Fruit fly (Drosophila melanogaster) whole organism, embryonic: ENCODE results near the gene CG32720.

ENCODE experiments used
- Awh ChIP-seq: fragments of 200-800 bp; sonication (Bioruptor generic); IDR thresholded peaks from 2 replicates; pipeline ENCODE4, ENCODE4 v1.3.6; 2022; ENCODE audit warnings: missing biosample characterization, missing genetic modification characterization
- CG10462 ChIP-seq: fragments of 200-800 bp; sonication (Bioruptor generic); optimal IDR thresholded peaks from 2 replicates; lab custom pipeline; 2016; ENCODE audit warnings: missing biosample characterization, missing genetic modification characterization
- CG11085 ChIP-seq: fragments of 200-800 bp; sonication (Bioruptor generic); IDR thresholded peaks from 2 replicates; pipeline ENCODE4 v1.3.6; 2022; ENCODE audit warnings: missing biosample characterization, missing genetic modification characterization
- CG11093 ChIP-seq: fragments of 200-800 bp; sonication (Bioruptor generic); IDR thresholded peaks from 3 replicates; pipeline ENCODE4 v1.3.6; 2022; ENCODE audit warnings: missing biosample characterization, missing genetic modification characterization
- CG11696 ChIP-seq: fragments of 200-800 bp; sonication (Bioruptor generic); IDR thresholded peaks from 2 replicates; pipeline ENCODE4 v1.3.6; 2022; ENCODE audit warnings: missing biosample characterization, missing genetic modification characterization
- CG14860 ChIP-seq: fragments of 200-800 bp; sonication (Bioruptor generic); IDR thresholded peaks from 3 replicates; pipeline ENCODE4 v1.3.6; 2022; ENCODE audit warnings: missing biosample characterization, missing genetic modification characterization; ENCODE audit not compliant: partially characterized antibody
- CG1647 ChIP-seq: fragments of 200-800 bp; sonication (Bioruptor generic); optimal IDR thresholded peaks from 3 replicates; lab custom pipeline; 2016; ENCODE audit warnings: missing biosample characterization, missing genetic modification characterization
- CG17385 ChIP-seq: fragments of 200-800 bp; sonication (Bioruptor generic); optimal IDR thresholded peaks from 3 replicates; lab custom pipeline; 2018; ENCODE audit warnings: missing biosample characterization, mild to moderate bottlenecking, missing genetic modification characterization
- CG17568 ChIP-seq: fragments of 200-800 bp; sonication (Bioruptor generic); optimal IDR thresholded peaks from 2 replicates; lab custom pipeline; 2018; ENCODE audit warnings: missing biosample characterization, mild to moderate bottlenecking, missing genetic modification characterization, moderate library complexity
- CG18262 ChIP-seq: fragments of 200-800 bp; optimal IDR thresholded peaks from 3 replicates; lab custom pipeline; 2019; ENCODE audit warnings: missing biosample characterization, mild to moderate bottlenecking, missing genetic modification characterization, moderate library complexity
- CG18764 ChIP-seq: fragments of 200-800 bp; sonication (Bioruptor generic); optimal IDR thresholded peaks from 3 replicates; lab custom pipeline; 2016; ENCODE audit warnings: missing biosample characterization, missing genetic modification characterization
- CG2116 ChIP-seq: fragments of 200-800 bp; sonication (Bioruptor generic); optimal IDR thresholded peaks from 3 replicates; lab custom pipeline; 2018; ENCODE audit warnings: missing biosample characterization, mild to moderate bottlenecking, missing genetic modification characterization
- CG2202 ChIP-seq: fragments of 200-800 bp; sonication (Bioruptor generic); optimal IDR thresholded peaks from 2 replicates; lab custom pipeline; 2018; ENCODE audit warnings: missing biosample characterization, mild to moderate bottlenecking, missing genetic modification characterization
- CG2875 ChIP-seq: fragments of 200-800 bp; sonication (Bioruptor generic); optimal IDR thresholded peaks from 2 replicates; lab custom pipeline; 2017; ENCODE audit warnings: missing biosample characterization, mild to moderate bottlenecking, missing genetic modification characterization, missing genetic modification reagents
- CG30403 ChIP-seq: fragments of 200-800 bp; sonication (Bioruptor generic); optimal IDR thresholded peaks from 3 replicates; lab custom pipeline; 2016; ENCODE audit warnings: missing biosample characterization, missing genetic modification characterization
- CG3407 ChIP-seq: fragments of 200-800 bp; sonication (Bioruptor generic); optimal IDR thresholded peaks from 2 replicates; lab custom pipeline; 2018; ENCODE audit warnings: missing biosample characterization, mild to moderate bottlenecking, missing genetic modification characterization
- CG43689 ChIP-seq: fragments of 200-800 bp; sonication (Bioruptor generic); IDR thresholded peaks from 2 replicates; pipeline ENCODE4 v1.3.6; 2022; ENCODE audit warnings: missing biosample characterization, missing genetic modification characterization
- CG4424 ChIP-seq: fragments of 200-800 bp; sonication (Bioruptor generic); optimal IDR thresholded peaks from 3 replicates; lab custom pipeline; 2016; ENCODE audit warnings: missing biosample characterization, missing genetic modification characterization
- CG4820 ChIP-seq: fragments of 200-800 bp; sonication (Bioruptor generic); optimal IDR thresholded peaks from 3 replicates; lab custom pipeline; 2016; ENCODE audit warnings: missing biosample characterization, missing genetic modification characterization
- CG5180 ChIP-seq: fragments of 200-800 bp; sonication (Bioruptor generic); optimal IDR thresholded peaks from 3 replicates; lab custom pipeline; 2017; ENCODE audit warnings: missing biosample characterization, missing genetic modification characterization, mild to moderate bottlenecking, moderate library complexity, missing genetic modification reagents
- CG6689 ChIP-seq: fragments of 200-800 bp; sonication (Bioruptor generic); IDR thresholded peaks from 2 replicates; pipeline ENCODE4 v1.3.6; 2022; ENCODE audit warnings: missing biosample characterization, missing genetic modification characterization
- CG6813 ChIP-seq: fragments of 200-800 bp; sonication (Bioruptor generic); optimal IDR thresholded peaks from 2 replicates; lab custom pipeline; 2017; ENCODE audit warnings: missing biosample characterization, missing genetic modification characterization, mild to moderate bottlenecking, moderate library complexity, missing genetic modification reagents
- CG8281 ChIP-seq: fragments of 200-800 bp; sonication (Bioruptor generic); optimal IDR thresholded peaks from 2 replicates; lab custom pipeline; 2018; ENCODE audit warnings: missing biosample characterization, mild to moderate bottlenecking, missing genetic modification characterization, moderate library complexity
- CG8290 ChIP-seq, 3 experiments: fragments of 200-800 bp; sonication (Bioruptor generic); optimal IDR thresholded peaks; 2 replicates each; lab custom pipeline; 2016 to 2019; ENCODE audit warnings: missing biosample characterization in 3 of 3, missing genetic modification characterization in 3 of 3, mild to moderate bottlenecking in 2 of 3, moderate library complexity in 1 of 3
- CG9727 ChIP-seq: fragments of 200-800 bp; sonication (Bioruptor generic); optimal IDR thresholded peaks from 3 replicates; lab custom pipeline; 2017; ENCODE audit warnings: missing biosample characterization, mild to moderate bottlenecking, missing genetic modification characterization
- CrebB ChIP-seq: fragments of 200-800 bp; sonication (Bioruptor generic); optimal IDR thresholded peaks from 3 replicates; lab custom pipeline; 2018; ENCODE audit warnings: missing biosample characterization, mild to moderate bottlenecking, missing genetic modification characterization
- Dbx ChIP-seq: fragments of 200-800 bp; sonication (Bioruptor generic); IDR thresholded peaks from 3 replicates; pipeline ENCODE4 v1.3.6; 2022; ENCODE audit warnings: missing biosample characterization, missing genetic modification characterization
- Dip2 ChIP-seq: fragments of 200-800 bp; sonication (Bioruptor generic); IDR thresholded peaks from 2 replicates; pipeline ENCODE4 v1.3.6; 2022; ENCODE audit warnings: missing biosample characterization, missing genetic modification characterization
- E2f2 ChIP-seq: fragments of 200-800 bp; sonication (Bioruptor generic); IDR thresholded peaks from 2 replicates; pipeline ENCODE4 v1.3.6; 2022; ENCODE audit warnings: missing biosample characterization, missing genetic modification characterization
- Med ChIP-seq: fragments of 200-800 bp; sonication (Bioruptor generic); peaks from one replicate; lab custom pipeline; 2016; ENCODE audit warnings: missing biosample characterization, missing genetic modification characterization, mild to moderate bottlenecking, inconsistent platforms, moderate library complexity
- Nf-YC ChIP-seq: fragments of 200-800 bp; optimal IDR thresholded peaks from 3 replicates; lab custom pipeline; 2019; ENCODE audit warnings: missing biosample characterization, mild to moderate bottlenecking, missing genetic modification characterization, moderate library complexity
- Side ChIP-seq: fragments of 200-800 bp; sonication (Bioruptor generic); optimal IDR thresholded peaks from 2 replicates; lab custom pipeline; 2016; ENCODE audit warnings: missing biosample characterization, missing genetic modification characterization
- Sry-β ChIP-seq: fragments of 200-800 bp; sonication (Bioruptor generic); optimal IDR thresholded peaks from 2 replicates; lab custom pipeline; 2018; ENCODE audit warnings: missing biosample characterization, mild to moderate bottlenecking, missing genetic modification characterization, moderate library complexity
- ara ChIP-seq: fragments of 200-800 bp; sonication (Bioruptor generic); IDR thresholded peaks from 2 replicates; pipeline ENCODE4 v1.3.6; 2022; ENCODE audit warnings: missing biosample characterization, missing genetic modification characterization
- bigmax ChIP-seq: fragments of 200-800 bp; sonication (Bioruptor generic); optimal IDR thresholded peaks from 2 replicates; lab custom pipeline; 2018; ENCODE audit warnings: missing biosample characterization, mild to moderate bottlenecking, missing genetic modification characterization
- cato ChIP-seq: fragments of 200-800 bp; sonication (Bioruptor generic); optimal IDR thresholded peaks from 2 replicates; lab custom pipeline; 2016; ENCODE audit warnings: missing biosample characterization, missing genetic modification characterization, borderline replicate concordance
- ci ChIP-seq: fragments of 200-800 bp; sonication (Bioruptor generic); IDR thresholded peaks from 3 replicates; pipeline ENCODE4 v1.3.6; 2022; ENCODE audit warnings: missing biosample characterization, missing genetic modification characterization
- corto ChIP-seq: fragments of 200-800 bp; sonication (Bioruptor generic); optimal IDR thresholded peaks from 2 replicates; lab custom pipeline; 2016; ENCODE audit warnings: missing biosample characterization, mild to moderate bottlenecking, missing genetic modification characterization, moderate library complexity
- dm ChIP-seq: fragments of 200-800 bp; sonication (Bioruptor generic); optimal IDR thresholded peaks from 3 replicates; lab custom pipeline; 2016; ENCODE audit warnings: missing biosample characterization, missing genetic modification characterization
- gem ChIP-seq: fragments of 200-800 bp; sonication (Bioruptor generic); optimal IDR thresholded peaks from 2 replicates; lab custom pipeline; 2019; ENCODE audit warnings: missing biosample characterization, mild to moderate bottlenecking, missing genetic modification characterization, moderate library complexity
- gt ChIP-seq: fragments of 200-800 bp; sonication (Bioruptor generic); IDR thresholded peaks from 2 replicates; pipeline ENCODE4 v1.3.6; 2022; ENCODE audit warnings: missing biosample characterization, missing genetic modification characterization
- h ChIP-seq: fragments of >200 bp; optimal IDR thresholded peaks from 2 replicates; lab custom pipeline; 2017
- oc ChIP-seq: fragments of 200-800 bp; sonication (Bioruptor generic); optimal IDR thresholded peaks from 2 replicates; lab custom pipeline; 2018; ENCODE audit warnings: missing biosample characterization, mild to moderate bottlenecking, missing genetic modification characterization, moderate library complexity
- otp ChIP-seq: fragments of 200-800 bp; sonication (Bioruptor generic); IDR thresholded peaks from 3 replicates; pipeline ENCODE4, ENCODE4 v1.3.6; 2022; ENCODE audit warnings: missing biosample characterization, missing genetic modification characterization
- p53 ChIP-seq: fragments of 200-800 bp; sonication (Bioruptor generic); optimal IDR thresholded peaks from 2 replicates; lab custom pipeline; 2016; ENCODE audit warnings: missing biosample characterization, missing genetic modification characterization
- sc ChIP-seq, 3 experiments: fragments of >200 bp in 2 of 3; fragments of 200-800 bp in 1 of 3; sonication (Bioruptor generic) in 1 of 3; optimal IDR thresholded peaks; 2 replicates in 2 of 3; 3 replicates in 1 of 3; lab custom pipeline; 2017; ENCODE audit warnings: mild to moderate bottlenecking in 1 of 3, missing biosample characterization in 1 of 3, missing genetic modification characterization in 1 of 3, missing genetic modification reagents in 1 of 3
- sd ChIP-seq: fragments of 200-800 bp; sonication (Bioruptor generic); optimal IDR thresholded peaks from 3 replicates; lab custom pipeline; 2018; ENCODE audit warnings: missing biosample characterization, mild to moderate bottlenecking, missing genetic modification characterization, moderate library complexity
- sqz ChIP-seq: fragments of 200-800 bp; sonication (Bioruptor generic); optimal IDR thresholded peaks from 3 replicates; lab custom pipeline; 2018; ENCODE audit warnings: missing biosample characterization, mild to moderate bottlenecking, missing genetic modification characterization
- sr ChIP-seq: fragments of 200-800 bp; sonication (Bioruptor generic); IDR thresholded peaks from 3 replicates; pipeline ENCODE4 v1.3.6; 2022; ENCODE audit warnings: missing biosample characterization, missing genetic modification characterization
- zen ChIP-seq: fragments of 200-800 bp; sonication (Bioruptor generic); optimal IDR thresholded peaks from 3 replicates; lab custom pipeline; 2018; ENCODE audit warnings: missing biosample characterization, mild to moderate bottlenecking, missing genetic modification characterization, moderate library complexity

Gene CG32720

dm6 chrX:7556270-7556669, 19.5 kb upstream of the CG32720 start (continued):
- no peak for TF ChIP-seq Nf-YC (tag; lab: Kevin White, UChicago)
- TF ChIP-seq CG3407 (GFP tag; lab: Kevin White, UChicago): no peak
- no peak for TF ChIP-seq sr (GFP tag; lab: Robert Waterston, UW)
- TF ChIP-seq CG17568 (GFP tag; lab: Kevin White, UChicago): no peak
- peak; percentile 48; the same call in 1 of the 2 replicates for TF ChIP-seq CG6689
- TF ChIP-seq Dbx (GFP tag; lab: Robert Waterston, UW): no peak
- TF ChIP-seq CG1647 (GFP tag; lab: Kevin White, UChicago): no peak
- TF ChIP-seq sc (optimal IDR thresholded peaks at IDR 0.05; lab: Kevin White, UChicago): no peak
- TF ChIP-seq sc (GFP tag; optimal IDR thresholded peaks at IDR 0.05; lab: Kevin White, UChicago): no peak
- no peak for TF ChIP-seq p53
- no peak for TF ChIP-seq corto (GFP tag; lab: Kevin White, UChicago)
- no peak for TF ChIP-seq CG10462 (GFP tag; lab: Kevin White, UChicago)
- no peak for TF ChIP-seq CG14860 (GFP tag; lab: Robert Waterston, UW)
- no peak for TF ChIP-seq h (lab: Kevin White, UChicago)
- TF ChIP-seq cato (GFP tag; lab: Kevin White, UChicago): no peak
- TF ChIP-seq CG8290 (GFP tag; optimal IDR thresholded peaks at IDR 0.05; lab: Kevin White, UChicago): no peak
- TF ChIP-seq CG8290 (tag; optimal IDR thresholded peaks at IDR 0.05; lab: Kevin White, UChicago): no peak
- no peak for TF ChIP-seq CrebB (tag; lab: Kevin White, UChicago)
- no peak for TF ChIP-seq gt
- no peak for TF ChIP-seq bigmax (GFP tag; lab: Kevin White, UChicago)
- no peak for TF ChIP-seq CG5180
- peak; percentile 18 for TF ChIP-seq CG30403 (GFP tag; lab: Kevin White, UChicago)

dm6 chrX:7553446-7553845, 16.7 kb upstream of the CG32720 start:
- TF ChIP-seq CG4424 (GFP tag; lab: Kevin White, UChicago): peak; percentile 6
- TF ChIP-seq ara (GFP tag; lab: Robert Waterston, UW): peak; percentile 46; the same call in 1 of the 2 replicates
- TF ChIP-seq CG2116: peak; percentile 16
- peak; percentile 35 for TF ChIP-seq sd (tag; lab: Kevin White, UChicago)
- TF ChIP-seq Side (GFP tag; lab: Kevin White, UChicago): peak; percentile 36
- TF ChIP-seq Awh (GFP tag; lab: Robert Waterston, UW): peak; percentile 73
- TF ChIP-seq otp: peak; percentile 82
- TF ChIP-seq E2f2 (GFP tag; lab: Robert Waterston, UW): peak; percentile 24; the same call in 1 of the 2 replicates
- TF ChIP-seq CG11093 (GFP tag; lab: Robert Waterston, UW): no peak; the same call in 2 of the 3 replicates
- TF ChIP-seq CG11085: no peak
- TF ChIP-seq CG4820 (GFP tag; lab: Kevin White, UChicago): peak; percentile 3
- peak; percentile 51 for TF ChIP-seq CG2875 (GFP tag; lab: Kevin White, UChicago)
- no peak for TF ChIP-seq CG43689 (GFP tag; lab: Robert Waterston, UW)
- TF ChIP-seq CG9727 (GFP tag; lab: Kevin White, UChicago): peak; percentile 68
- peak; percentile 68 for TF ChIP-seq CG6813 (GFP tag; lab: Kevin White, UChicago)
- peak; percentile 13 for TF ChIP-seq zen (tag; lab: Kevin White, UChicago)
- no peak for TF ChIP-seq dm
- peak; percentile 36 for TF ChIP-seq oc (tag; lab: Kevin White, UChicago)
- peak; percentile 68; the same call in 2 of the 3 replicates for TF ChIP-seq ci (GFP tag; lab: Robert Waterston, UW)
- peak; percentile 79 for TF ChIP-seq CG2202
- TF ChIP-seq Med (GFP tag; lab: Kevin White, UChicago): peak; percentile 24
- TF ChIP-seq CG8281 (tag; lab: Kevin White, UChicago): peak; percentile 39
- TF ChIP-seq CG17385 (GFP tag; lab: Kevin White, UChicago): peak; percentile 62
- TF ChIP-seq Dip2 (GFP tag; lab: Robert Waterston, UW): no peak
- no peak for TF ChIP-seq CG18764 (GFP tag; lab: Kevin White, UChicago)
- peak; percentile 32 for TF ChIP-seq CG18262
- TF ChIP-seq sqz (GFP tag; lab: Kevin White, UChicago): peak; percentile 44
- peak; percentile 39 for TF ChIP-seq gem (tag; lab: Kevin White, UChicago)
- 0 out of 2 replicates have a peak, but pooled peaks have one; percentile 15 for TF ChIP-seq CG11696 (GFP tag; lab: Robert Waterston, UW)
- TF ChIP-seq Sry-β (GFP tag; lab: Kevin White, UChicago): no peak
